Fruit fly (Drosophila melanogaster) S2 (cell line): Measurements from ENCODE around the gene Eig71Eg.

ENCODE experiments used
- CG8478 ChIP-seq: fragments of >200 bp; optimal IDR thresholded peaks from 2 replicates; lab custom pipeline; 2018
- CTCF ChIP-seq, 2 experiments: fragments of >200 bp; optimal IDR thresholded peaks; 2 replicates each; lab custom pipeline; 2018

DNA sequence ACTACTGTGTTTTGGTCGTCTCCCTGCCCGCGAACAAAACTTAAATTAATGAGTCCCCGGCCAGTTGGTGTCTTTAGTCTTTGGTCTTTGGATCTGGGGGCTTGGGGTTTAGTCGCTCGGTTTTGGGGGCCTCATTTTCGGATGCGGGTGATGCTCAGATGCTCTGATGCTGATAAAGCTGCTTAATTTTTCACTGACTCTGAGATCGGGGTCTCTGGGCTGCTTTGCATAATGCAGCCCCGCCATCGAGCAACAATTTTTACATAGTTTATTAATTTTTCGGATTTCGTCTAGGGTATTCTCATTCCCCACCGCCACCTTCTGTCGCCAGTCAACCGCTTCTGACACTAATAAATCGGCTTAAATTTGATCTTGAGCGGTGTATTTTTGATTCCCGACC, 44.8 kb downstream of the Eig71Eg start:
- no peak for TF ChIP-seq CG8478 (lab: Kevin White, UChicago)
- TF ChIP-seq CTCF (optimal IDR thresholded peaks at IDR 0.05; lab: Kevin White, UChicago) = no peak
